Fruit fly (Drosophila melanogaster) Kc167 (cell line): ENCODE data around the gene puc.

Experiments used
- Myc ChIP-seq: fragments of >200 bp; optimal IDR thresholded peaks from 2 replicates; lab custom pipeline; 2017; ENCODE audit warnings: missing external identifiers
- Sin3A ChIP-seq: fragments of >200 bp; optimal IDR thresholded peaks from 2 replicates; lab custom pipeline; 2018; ENCODE audit warnings: missing external identifiers
- psq ChIP-seq: fragments of >200 bp; optimal IDR thresholded peaks from 2 replicates; lab custom pipeline; 2017; ENCODE audit warnings: missing external identifiers

- TF ChIP-seq psq (lab: Kevin White, UChicago) (no peak), Sin3A (lab: Kevin White, UChicago) (no peak), Myc (lab: Kevin White, UChicago) (no peak)
These were observed 8.9 kb downstream of the puc start for dm6 chr3R:8113833-8114673.
